Worm (Caenorhabditis elegans): Measurements from ENCODE around the gene idpp-2.

idpp-2 gene

DNA sequence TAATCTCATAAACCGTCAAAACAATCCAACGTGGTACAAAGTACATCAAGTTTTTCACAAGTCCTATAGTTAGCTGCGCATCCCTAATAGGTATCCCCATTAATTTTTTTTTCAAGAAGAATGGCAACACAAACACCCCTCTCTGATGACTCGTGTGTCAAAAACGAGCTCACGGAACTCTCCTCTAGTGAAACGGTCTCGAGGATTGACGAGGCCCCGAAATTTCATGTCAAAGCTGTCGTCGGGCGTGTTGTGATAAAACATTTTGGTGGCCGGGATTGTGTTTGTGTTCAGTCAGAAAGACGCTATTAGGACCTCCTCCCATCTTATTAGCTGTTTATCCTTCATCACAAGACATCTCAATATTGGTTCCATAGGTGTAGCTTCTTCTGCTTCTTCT is at the start of gene idpp-2:
Gene idpp-2 (plus strand): TSS at position 301 of the 400 bp plus-strand sequence.
- TF ChIP-seq ceh-30 (tag; optimal IDR thresholded peaks at IDR 0.05) (no peak), ceh-31 (tag; optimal IDR thresholded peaks at IDR 0.05) (no peak), unc-42 (tag; optimal IDR thresholded peaks at IDR 0.05) (no peak), dmd-4 (tag; optimal IDR thresholded peaks at IDR 0.05; ENCODE audit: borderline replicate concordance) (no peak), sox-4 (tag; optimal IDR thresholded peaks at IDR 0.05) (no peak), pag-3 (tag; optimal IDR thresholded peaks at IDR 0.05; ENCODE audit: borderline replicate concordance) (no peak), ama-1 (optimal IDR thresholded peaks at IDR 0.05) (no peak), unc-3 (GFP tag; conservative IDR thresholded peaks at IDR 0.05) (no peak), unc-3 (tag; optimal IDR thresholded peaks at IDR 0.05) (no peak), odd-2 (tag; optimal IDR thresholded peaks at IDR 0.05) (no peak), pqm-1 (tag; optimal IDR thresholded peaks at IDR 0.05) (no peak), tbx-2 (tag; optimal IDR thresholded peaks at IDR 0.05) (no peak), ttx-3 (tag; optimal IDR thresholded peaks at IDR 0.05) (no peak), ceh-24 (tag; optimal IDR thresholded peaks at IDR 0.05) (no peak), hlh-30 (tag; optimal IDR thresholded peaks at IDR 0.05; ENCODE audit: insufficient read depth) (no peak), nhr-11 (tag; optimal IDR thresholded peaks at IDR 0.05) (no peak), pha-2 (tag; optimal IDR thresholded peaks at IDR 0.05) (no peak)

DNA sequence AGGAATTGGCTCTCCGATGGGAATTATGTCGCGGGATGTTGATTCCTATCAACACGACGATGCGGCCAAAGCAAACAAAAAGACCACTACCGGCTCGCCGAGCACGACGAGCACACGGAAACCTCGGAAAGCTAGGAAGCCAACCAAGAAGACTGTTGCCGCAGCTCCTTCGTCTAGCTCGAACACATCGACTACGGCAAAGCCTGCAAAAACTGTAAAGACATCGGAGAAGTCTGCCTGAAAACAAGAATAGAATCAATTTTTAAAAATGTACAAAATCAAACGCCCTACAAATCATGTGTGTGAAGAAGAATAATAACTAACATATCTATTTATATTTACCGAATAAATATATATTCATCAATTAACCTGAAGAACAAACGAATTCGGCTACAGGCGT is 4.8 kb downstream of the idpp-2 start:
- TF ChIP-seq fkh-6 (tag; optimal IDR thresholded peaks at IDR 0.05) (no peak), T23F11.4 (GFP tag; optimal IDR thresholded peaks at IDR 0.05) (no peak), dve-1 (tag; optimal IDR thresholded peaks at IDR 0.05) (no peak), che-1 (tag; optimal IDR thresholded peaks at IDR 0.05) (no peak), elt-4 (tag; optimal IDR thresholded peaks at IDR 0.05) (no peak), npax-4 (tag; optimal IDR thresholded peaks at IDR 0.05) (no peak), lim-6 (tag; optimal IDR thresholded peaks at IDR 0.05) (no peak), madf-2 (tag; optimal IDR thresholded peaks at IDR 0.05) (no peak), ceh-2 (tag; optimal IDR thresholded peaks at IDR 0.05) (no peak), unc-55 (GFP tag; optimal IDR thresholded peaks at IDR 0.05) (no peak), ceh-34 (tag; optimal IDR thresholded peaks at IDR 0.05) (no peak), gmeb-2 (tag; optimal IDR thresholded peaks at IDR 0.05) (no peak), ref-2 (tag; optimal IDR thresholded peaks at IDR 0.05) (no peak), nfya-1 (tag; optimal IDR thresholded peaks at IDR 0.05) (no peak)

DNA sequence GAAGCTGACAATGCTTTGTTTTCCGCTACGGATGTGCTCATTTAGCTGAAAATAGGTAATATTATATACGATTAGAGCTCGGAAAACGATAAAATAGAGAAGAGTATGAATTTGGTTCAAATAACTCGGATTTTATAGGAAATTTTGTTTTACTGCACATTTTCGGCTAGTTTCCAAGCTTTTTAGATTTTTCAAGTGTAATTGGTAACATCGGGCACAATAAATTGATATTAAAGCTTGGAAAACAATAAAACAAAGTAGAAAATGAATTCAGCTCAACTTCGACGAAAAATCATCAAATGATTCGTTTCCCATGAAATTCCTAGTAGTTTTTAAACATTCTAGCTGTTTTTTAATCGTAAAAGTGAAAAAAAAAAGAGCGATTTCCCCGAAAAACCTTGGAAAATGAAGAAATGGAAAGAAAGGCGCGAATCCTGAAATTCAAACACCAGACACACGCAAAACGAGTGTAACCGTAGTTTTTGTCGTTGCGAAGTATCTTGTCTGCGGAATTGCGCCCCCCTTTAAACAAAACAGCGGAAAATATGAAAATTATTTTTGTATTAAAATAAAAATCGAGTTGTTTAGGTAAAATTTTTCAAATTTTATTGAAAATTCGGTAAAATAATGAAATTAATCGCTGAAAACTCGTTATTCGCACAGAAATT is 6.5 kb downstream of the idpp-2 start, which contains the start of gene ife-3:
Gene ife-3 (minus strand): TSS at position 51 of the 668 bp plus-strand sequence.
- TF ChIP-seq nfya-1 (tag; optimal IDR thresholded peaks at IDR 0.05) (peak; percentile 29), ceh-30 (tag; optimal IDR thresholded peaks at IDR 0.05) (no peak)

DNA sequence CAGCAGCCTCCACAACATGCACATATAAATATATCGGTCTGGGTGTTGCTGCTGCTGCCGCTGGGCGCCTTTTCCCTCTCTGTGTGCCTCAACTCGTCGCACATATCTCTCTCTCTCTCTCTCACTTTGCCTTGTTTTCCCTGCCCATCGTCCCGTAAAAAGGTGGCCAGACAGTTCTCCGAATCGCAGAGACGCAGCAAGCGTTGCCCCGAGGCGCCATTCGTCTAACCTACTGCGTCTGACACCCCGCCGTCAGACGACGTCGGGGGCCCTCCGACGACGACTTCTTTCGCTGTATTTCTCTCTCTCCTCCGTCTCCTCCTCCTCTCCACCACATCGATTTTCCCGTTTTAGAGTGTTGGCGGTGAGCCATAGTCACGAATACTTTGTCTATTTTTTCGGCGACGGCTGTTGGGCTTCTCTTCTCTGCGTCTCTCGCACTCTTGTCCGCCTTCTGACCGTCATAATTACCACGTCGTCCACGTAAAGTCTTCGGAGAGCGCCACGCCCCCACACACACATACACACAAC is 7.3 kb downstream of the idpp-2 start, which contains the start of gene B0348.10:
Gene B0348.10 (minus strand): TSS at position 24 of the 531 bp plus-strand sequence.
- TF ChIP-seq ttx-3 (tag; optimal IDR thresholded peaks at IDR 0.05), result peak; percentile 35
- peak; percentile 83 for TF ChIP-seq ref-2 (tag; optimal IDR thresholded peaks at IDR 0.05)
- TF ChIP-seq nfya-1 (tag; optimal IDR thresholded peaks at IDR 0.05), result peak; percentile 83
- TF ChIP-seq ceh-48 (tag; optimal IDR thresholded peaks at IDR 0.05), result peak; percentile 90
- no peak for TF ChIP-seq K02D7.2 (tag; optimal IDR thresholded peaks at IDR 0.05)
- no peak for TF ChIP-seq rnt-1 (tag; optimal IDR thresholded peaks at IDR 0.05)
- peak; percentile 10 for TF ChIP-seq ets-4 (tag; optimal IDR thresholded peaks at IDR 0.05)
- TF ChIP-seq ceh-2 (tag; optimal IDR thresholded peaks at IDR 0.05), result peak; percentile 9
- no peak for TF ChIP-seq zip-5 (tag; optimal IDR thresholded peaks at IDR 0.05)
- TF ChIP-seq pros-1 (tag; optimal IDR thresholded peaks at IDR 0.05), result peak; percentile 62
- no peak for TF ChIP-seq elt-2 (tag; optimal IDR thresholded peaks at IDR 0.05)
- TF ChIP-seq sdc-2 (tag; optimal IDR thresholded peaks at IDR 0.05), result peak; percentile 12
- TF ChIP-seq nhr-11 (tag; optimal IDR thresholded peaks at IDR 0.05), result no peak
- peak; percentile 39 for TF ChIP-seq hlh-30 (tag; optimal IDR thresholded peaks at IDR 0.05; ENCODE audit: insufficient read depth)
- TF ChIP-seq unc-3 (GFP tag; conservative IDR thresholded peaks at IDR 0.05), result no peak
- TF ChIP-seq unc-3 (tag; optimal IDR thresholded peaks at IDR 0.05), result peak; percentile 38
- peak; percentile 53 for TF ChIP-seq syd-9 (tag; optimal IDR thresholded peaks at IDR 0.05)
- TF ChIP-seq sox-4 (tag; optimal IDR thresholded peaks at IDR 0.05), result no peak
- TF ChIP-seq pha-2 (tag; optimal IDR thresholded peaks at IDR 0.05), result no peak
- no peak for TF ChIP-seq odd-2 (tag; optimal IDR thresholded peaks at IDR 0.05)
- no peak for TF ChIP-seq gmeb-2 (tag; optimal IDR thresholded peaks at IDR 0.05)
- TF ChIP-seq elt-4 (tag; optimal IDR thresholded peaks at IDR 0.05), result no peak
- TF ChIP-seq pha-4 (tag; optimal IDR thresholded peaks at IDR 0.05), result no peak
- no peak for TF ChIP-seq nhr-232 (tag; optimal IDR thresholded peaks at IDR 0.05)
- no peak for TF ChIP-seq C38D4.7 (GFP tag; optimal IDR thresholded peaks at IDR 0.05)
- TF ChIP-seq C08G9.2 (tag; optimal IDR thresholded peaks at IDR 0.05), result peak; percentile 56
- TF ChIP-seq lin-11 (tag; optimal IDR thresholded peaks at IDR 0.05), result no peak
- TF ChIP-seq dmd-4 (tag; optimal IDR thresholded peaks at IDR 0.05; ENCODE audit: borderline replicate concordance), result peak; percentile 26

Data from whole organism, late embryonic.